Fruit fly (Drosophila melanogaster) whole organism, embryonic: Measurements from ENCODE around the gene Vps37B.
A peak's percentile ranks its signal among the peaks of the same experiment; 100 is the strongest.

Experiments
- BtbVII ChIP-seq: fragments of 200-800 bp; sonication (Bioruptor generic); optimal IDR thresholded peaks from 3 replicates; lab custom pipeline; 2017; ENCODE audit warnings: missing biosample characterization, mild to moderate bottlenecking, missing genetic modification characterization
- CG11456 ChIP-seq: fragments of 200-800 bp; sonication (Bioruptor generic); IDR thresholded peaks from 3 replicates; pipeline ENCODE4 v1.3.6; 2022; ENCODE audit warnings: missing biosample characterization, missing genetic modification characterization
- CG11723 ChIP-seq: fragments of 200-800 bp; sonication (Bioruptor generic); optimal IDR thresholded peaks from 2 replicates; lab custom pipeline; 2017; ENCODE audit warnings: missing biosample characterization, mild to moderate bottlenecking, missing genetic modification characterization
- CG13424 ChIP-seq: fragments of 200-800 bp; sonication (Bioruptor generic); optimal IDR thresholded peaks from 2 replicates; lab custom pipeline; 2019; ENCODE audit warnings: missing biosample characterization, mild to moderate bottlenecking, missing genetic modification characterization, moderate library complexity
- CG16813 ChIP-seq: fragments of 200-800 bp; sonication (Bioruptor generic); IDR thresholded peaks from 3 replicates; pipeline ENCODE4 v1.3.6; 2022; ENCODE audit warnings: missing biosample characterization, missing genetic modification characterization; ENCODE audit not compliant: partially characterized antibody
- CG17912 ChIP-seq: fragments of 200-800 bp; sonication (Bioruptor generic); optimal IDR thresholded peaks from 2 replicates; lab custom pipeline; 2018; ENCODE audit warnings: missing biosample characterization, mild to moderate bottlenecking, missing genetic modification characterization
- CG1792 ChIP-seq: fragments of 200-800 bp; sonication (Bioruptor generic); optimal IDR thresholded peaks from 2 replicates; lab custom pipeline; 2016; ENCODE audit warnings: missing biosample characterization, missing genetic modification characterization
- CG18764 ChIP-seq: fragments of 200-800 bp; sonication (Bioruptor generic); optimal IDR thresholded peaks from 3 replicates; lab custom pipeline; 2016; ENCODE audit warnings: missing biosample characterization, missing genetic modification characterization
- CG2678 ChIP-seq: fragments of 200-800 bp; sonication (Bioruptor generic); optimal IDR thresholded peaks from 3 replicates; lab custom pipeline; 2019; ENCODE audit warnings: missing biosample characterization, mild to moderate bottlenecking, missing genetic modification characterization, moderate library complexity
- CG31441 ChIP-seq: fragments of 200-800 bp; sonication (Bioruptor generic); IDR thresholded peaks from 2 replicates; pipeline ENCODE4 v1.3.6; 2022; ENCODE audit warnings: missing biosample characterization, missing genetic modification characterization
- CG4424 ChIP-seq: fragments of 200-800 bp; sonication (Bioruptor generic); optimal IDR thresholded peaks from 3 replicates; lab custom pipeline; 2016; ENCODE audit warnings: missing biosample characterization, missing genetic modification characterization
- CG6813 ChIP-seq: fragments of 200-800 bp; sonication (Bioruptor generic); optimal IDR thresholded peaks from 2 replicates; lab custom pipeline; 2017; ENCODE audit warnings: missing biosample characterization, missing genetic modification characterization, mild to moderate bottlenecking, moderate library complexity, missing genetic modification reagents
- CG7987 ChIP-seq: fragments of 200-800 bp; sonication (Bioruptor generic); optimal IDR thresholded peaks from 2 replicates; lab custom pipeline; 2018; ENCODE audit warnings: missing biosample characterization, mild to moderate bottlenecking, missing genetic modification characterization, moderate library complexity
- CG8359 ChIP-seq: fragments of 200-800 bp; sonication (Bioruptor generic); optimal IDR thresholded peaks from 2 replicates; lab custom pipeline; 2017; ENCODE audit warnings: missing biosample characterization, mild to moderate bottlenecking, missing genetic modification characterization, borderline replicate concordance
- CG8388 ChIP-seq: fragments of 200-800 bp; sonication (Bioruptor generic); optimal IDR thresholded peaks from 2 replicates; lab custom pipeline; 2019; ENCODE audit warnings: missing biosample characterization, mild to moderate bottlenecking, missing genetic modification characterization, moderate library complexity
- Chrac-16 ChIP-seq: fragments of 200-800 bp; sonication (Bioruptor generic); optimal IDR thresholded peaks from 3 replicates; lab custom pipeline; 2016; ENCODE audit warnings: missing biosample characterization, missing genetic modification characterization
- CoRest ChIP-seq: fragments of 200-800 bp; sonication (Bioruptor generic); optimal IDR thresholded peaks from 3 replicates; lab custom pipeline; 2018; ENCODE audit warnings: missing biosample characterization, mild to moderate bottlenecking, missing genetic modification characterization, moderate library complexity
- D ChIP-seq, 2 experiments: fragments of 200-800 bp in 1 of 2; fragments of >200 bp in 1 of 2; sonication (Bioruptor generic) in 1 of 2; optimal IDR thresholded peaks; 2 replicates in 1 of 2; 3 replicates in 1 of 2; lab custom pipeline; 2017; ENCODE audit warnings: mild to moderate bottlenecking in 1 of 2, missing biosample characterization in 1 of 2, missing genetic modification characterization in 1 of 2, missing genetic modification reagents in 1 of 2
- Hr51 ChIP-seq, 2 experiments: fragments of 200-800 bp; sonication (Bioruptor generic); optimal IDR thresholded peaks; 2 replicates in 1 of 2; 3 replicates in 1 of 2; lab custom pipeline; 2016 to 2018; ENCODE audit warnings: missing biosample characterization in 2 of 2, missing genetic modification characterization in 2 of 2, mild to moderate bottlenecking in 1 of 2, moderate library complexity in 1 of 2
- MESR4 ChIP-seq: fragments of 200-800 bp; sonication (Bioruptor generic); optimal IDR thresholded peaks from 2 replicates; lab custom pipeline; 2018; ENCODE audit warnings: missing biosample characterization, mild to moderate bottlenecking, missing genetic modification characterization, moderate library complexity
- NFAT ChIP-seq: fragments of 200-800 bp; sonication (Bioruptor generic); IDR thresholded peaks from 2 replicates; pipeline ENCODE4 v1.3.6; 2022; ENCODE audit warnings: missing biosample characterization, missing genetic modification characterization
- Rx ChIP-seq: fragments of 200-800 bp; sonication (Bioruptor generic); IDR thresholded peaks from 2 replicates; pipeline ENCODE4 v1.3.6; 2022; ENCODE audit warnings: missing biosample characterization, missing genetic modification characterization
- Sin3A ChIP-seq: fragments of >200 bp; optimal IDR thresholded peaks from 2 replicates; lab custom pipeline; 2018
- Trl ChIP-seq, 3 experiments: fragments of >200 bp in 2 of 3; fragments of 200-800 bp in 1 of 3; sonication (Bioruptor generic) in 1 of 3; optimal IDR thresholded peaks; 2 replicates in 1 of 3; 3 replicates in 2 of 3; lab custom pipeline; 2016 to 2017; ENCODE audit warnings: missing biosample characterization in 1 of 3, missing genetic modification characterization in 1 of 3
- ab ChIP-seq: fragments of 200-800 bp; sonication (Bioruptor generic); optimal IDR thresholded peaks from 2 replicates; lab custom pipeline; 2016; ENCODE audit warnings: missing biosample characterization, missing genetic modification characterization
- ap ChIP-seq: fragments of 200-800 bp; sonication (Bioruptor generic); IDR thresholded peaks from 2 replicates; pipeline ENCODE4 v1.3.6; 2022; ENCODE audit warnings: missing biosample characterization, missing genetic modification characterization
- ash1 ChIP-seq: fragments of 200-800 bp; sonication (Bioruptor generic); optimal IDR thresholded peaks from 2 replicates; lab custom pipeline; 2018; ENCODE audit warnings: missing biosample characterization, mild to moderate bottlenecking, missing genetic modification characterization
- chif ChIP-seq, 2 experiments: fragments of 200-800 bp; sonication (Bioruptor generic); optimal IDR thresholded peaks; 3 replicates each; lab custom pipeline; 2016; ENCODE audit warnings: missing biosample characterization in 2 of 2, missing genetic modification characterization in 2 of 2
- chinmo ChIP-seq: fragments of 200-800 bp; sonication (Bioruptor generic); IDR thresholded peaks from 4 replicates; pipeline ENCODE4 v1.3.6; 2022; ENCODE audit warnings: missing biosample characterization, missing genetic modification characterization; ENCODE audit not compliant: partially characterized antibody
- dimm ChIP-seq: fragments of 200-800 bp; sonication (Bioruptor generic); IDR thresholded peaks from 2 replicates; pipeline ENCODE4 v1.3.6; 2022; ENCODE audit warnings: missing biosample characterization, missing genetic modification characterization
- ems ChIP-seq: fragments of 200-800 bp; sonication (Bioruptor generic); optimal IDR thresholded peaks from 3 replicates; lab custom pipeline; 2016; ENCODE audit warnings: missing biosample characterization, missing genetic modification characterization
- fru ChIP-seq: fragments of >200 bp; optimal IDR thresholded peaks from 2 replicates; lab custom pipeline; 2017
- ham ChIP-seq: fragments of 200-800 bp; sonication (Bioruptor generic); IDR thresholded peaks from 2 replicates; pipeline ENCODE4 v1.3.6; 2022; ENCODE audit warnings: missing biosample characterization, missing genetic modification characterization
- her ChIP-seq: fragments of 200-800 bp; sonication (Bioruptor generic); optimal IDR thresholded peaks from 2 replicates; lab custom pipeline; 2016; ENCODE audit warnings: missing biosample characterization, missing genetic modification characterization
- inv ChIP-seq: fragments of 200-800 bp; sonication (Bioruptor generic); IDR thresholded peaks from 2 replicates; pipeline ENCODE4 v1.3.6; 2022; ENCODE audit warnings: missing biosample characterization, missing genetic modification characterization; ENCODE audit not compliant: partially characterized antibody
- kah ChIP-seq: fragments of 200-800 bp; sonication (Bioruptor generic); optimal IDR thresholded peaks from 2 replicates; lab custom pipeline; 2018; ENCODE audit warnings: missing biosample characterization, mild to moderate bottlenecking, missing genetic modification characterization
- maf-S ChIP-seq: fragments of 200-800 bp; sonication (Bioruptor generic); optimal IDR thresholded peaks from 2 replicates; lab custom pipeline; 2016; ENCODE audit warnings: missing biosample characterization, missing genetic modification characterization
- odd ChIP-seq: fragments of 200-800 bp; sonication (Bioruptor generic); optimal IDR thresholded peaks from 2 replicates; lab custom pipeline; 2017; ENCODE audit warnings: missing biosample characterization, mild to moderate bottlenecking, missing genetic modification characterization
- pan ChIP-seq, 4 experiments: fragments of >200 bp in 3 of 4; fragments of 200-800 bp in 1 of 4; sonication (Bioruptor generic) in 1 of 4; optimal IDR thresholded peaks in 3 of 4; IDR thresholded peaks in 1 of 4; 2 replicates each; pipeline versions ENCODE4 v1.3.6 to Lab custom; 2017 to 2022; ENCODE audit warnings: missing biosample characterization in 2 of 4, missing genetic modification characterization in 2 of 4, mixed read lengths in 1 of 4
- pzg ChIP-seq: fragments of 200-800 bp; sonication (Bioruptor generic); optimal IDR thresholded peaks from 3 replicates; lab custom pipeline; 2018; ENCODE audit warnings: missing biosample characterization, mild to moderate bottlenecking, missing genetic modification characterization, moderate library complexity
- ranshi ChIP-seq: fragments of 200-800 bp; sonication (Bioruptor generic); IDR thresholded peaks from 2 replicates; pipeline ENCODE4 v1.3.6; 2022; ENCODE audit warnings: missing biosample characterization, missing genetic modification characterization
- slp2 ChIP-seq: fragments of 200-800 bp; sonication (Bioruptor generic); optimal IDR thresholded peaks from 2 replicates; lab custom pipeline; 2016; ENCODE audit warnings: missing biosample characterization, missing genetic modification characterization
- sug ChIP-seq: fragments of 200-800 bp; optimal IDR thresholded peaks from 2 replicates; lab custom pipeline; 2019; ENCODE audit warnings: missing biosample characterization, mild to moderate bottlenecking, missing genetic modification characterization, moderate library complexity
- tin ChIP-seq: fragments of 200-800 bp; sonication (Bioruptor generic); optimal IDR thresholded peaks from 3 replicates; lab custom pipeline; 2016; ENCODE audit warnings: missing biosample characterization, missing genetic modification characterization
- tna ChIP-seq: fragments of 200-800 bp; sonication (Bioruptor generic); IDR thresholded peaks from 2 replicates; pipeline ENCODE4 v1.3.6; 2022; ENCODE audit warnings: missing biosample characterization, missing genetic modification characterization; ENCODE audit not compliant: partially characterized antibody
- vnd ChIP-seq: fragments of 200-800 bp; sonication (Bioruptor generic); IDR thresholded peaks from 3 replicates; pipeline ENCODE4 v1.3.6; 2022; ENCODE audit warnings: missing biosample characterization, missing genetic modification characterization; ENCODE audit not compliant: partially characterized antibody
- zfh2 ChIP-seq: fragments of 200-800 bp; sonication (Bioruptor generic); optimal IDR thresholded peaks from 2 replicates; lab custom pipeline; 2016; ENCODE audit warnings: missing biosample characterization, missing genetic modification characterization

Vps37B gene

DNA sequence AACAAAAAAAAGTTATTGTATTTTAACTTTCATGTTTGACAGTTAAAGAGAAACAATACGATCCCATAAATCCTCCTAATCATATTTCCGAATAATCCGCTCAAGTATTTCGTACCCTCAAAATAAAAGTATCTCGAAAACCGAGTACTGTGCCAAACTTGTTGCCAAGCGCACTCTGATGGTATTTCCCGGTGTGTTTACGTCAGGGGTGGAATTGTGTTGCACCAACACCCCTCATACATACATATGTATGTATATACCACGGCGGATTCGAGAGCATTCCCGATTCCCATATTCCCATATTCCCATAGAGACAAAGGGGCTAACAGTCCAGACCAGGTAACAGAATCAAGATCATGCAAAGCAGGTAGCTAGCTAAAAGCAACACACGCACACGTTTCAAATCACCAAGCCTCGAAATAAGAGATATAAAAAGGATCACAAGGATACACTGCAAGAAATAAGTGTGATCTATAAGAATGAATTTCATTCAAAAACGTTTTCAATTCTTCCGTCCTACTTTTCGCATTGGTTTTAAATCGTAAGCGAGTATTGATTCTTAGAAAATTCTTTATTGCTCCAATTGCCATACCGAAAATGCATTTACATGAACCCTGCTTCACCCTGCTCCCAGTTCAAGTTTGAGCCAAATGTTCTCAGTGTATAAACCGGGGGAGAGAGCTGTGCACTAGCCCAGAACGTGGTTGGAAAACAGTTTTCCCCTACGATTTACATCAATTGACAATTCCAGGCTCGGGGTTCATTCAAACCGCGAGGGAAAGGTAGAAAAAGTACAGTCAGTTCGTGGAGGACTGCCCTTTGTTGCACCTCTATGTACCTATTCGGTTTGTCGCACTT, 13.8 kb upstream of the Vps37B start (continued):
- TF ChIP-seq CG6813 (peak; percentile 82), vnd (no peak), CG4424 (GFP tag; lab: Kevin White, UChicago) (peak; percentile 85), maf-S (peak; percentile 63), slp2 (peak; percentile 82), CG1792 (GFP tag; lab: Kevin White, UChicago) (peak; percentile 69), Rx (peak; percentile 52; the same call in 1 of the 2 replicates), CG13424 (tag; lab: Kevin White, UChicago) (peak; percentile 69), tin (GFP tag; lab: Kevin White, UChicago) (peak; percentile 81), tna (no peak), CG31441 (GFP tag; lab: Robert Waterston, UW) (peak; percentile 84), dimm (GFP tag; lab: Robert Waterston, UW) (no peak), Trl (optimal IDR thresholded peaks at IDR 0.05; lab: Kevin White, UChicago) (no peak), Trl (GFP tag; optimal IDR thresholded peaks at IDR 0.05; lab: Kevin White, UChicago) (peak; percentile 84), fru (lab: Kevin White, UChicago) (no peak), BtbVII (GFP tag; lab: Kevin White, UChicago) (no peak), kah (GFP tag; lab: Kevin White, UChicago) (peak; percentile 2), inv (GFP tag; lab: Robert Waterston, UW) (no peak), D (optimal IDR thresholded peaks at IDR 0.05; lab: Kevin White, UChicago) (no peak), D (GFP tag; optimal IDR thresholded peaks at IDR 0.05; lab: Kevin White, UChicago) (peak; percentile 78), CG7987 (GFP tag; lab: Kevin White, UChicago) (peak; percentile 23), pan (optimal IDR thresholded peaks at IDR 0.05; lab: Kevin White, UChicago) (no peak), pan (GFP tag; optimal IDR thresholded peaks at IDR 0.05 in 1 of 2, IDR thresholded peaks at IDR 0.05 in 1 of 2) (peak in 1 of 2 experiments; percentile 68), pzg (no peak), chinmo (GFP tag; lab: Robert Waterston, UW) (no peak), CG8359 (GFP tag; lab: Kevin White, UChicago) (peak; percentile 74), CG18764 (GFP tag; lab: Kevin White, UChicago) (peak; percentile 67), CG17912 (GFP tag; lab: Kevin White, UChicago) (no peak), odd (peak; percentile 12), CG8388 (GFP tag; lab: Kevin White, UChicago) (peak; percentile 82), MESR4 (GFP tag; lab: Kevin White, UChicago) (peak; percentile 6), CG16813 (GFP tag; lab: Robert Waterston, UW) (no peak), ems (peak; percentile 63), CG11723 (peak; percentile 44), CG11456 (GFP tag; lab: Robert Waterston, UW) (no peak), chif (GFP tag; optimal IDR thresholded peaks at IDR 0.05; lab: Kevin White, UChicago) (peak; percentile 77 to 93), zfh2 (GFP tag; lab: Kevin White, UChicago) (no peak), ham (GFP tag; lab: Robert Waterston, UW) (no peak), NFAT (GFP tag; lab: Robert Waterston, UW) (no peak), CG2678 (tag; lab: Kevin White, UChicago) (peak; percentile 71), ab (GFP tag; lab: Kevin White, UChicago) (peak; percentile 59), sug (tag; lab: Kevin White, UChicago) (no peak), ap (GFP tag; lab: Robert Waterston, UW) (peak; percentile 40; the same call in 1 of the 2 replicates), Chrac-16 (peak; percentile 84), ash1 (GFP tag; lab: Kevin White, UChicago) (no peak), Sin3A (lab: Kevin White, UChicago) (no peak), CoRest (tag; lab: Kevin White, UChicago) (peak; percentile 82), her (GFP tag; lab: Kevin White, UChicago) (peak; percentile 66), ranshi (GFP tag; lab: Robert Waterston, UW) (peak; percentile 59; the same call in 1 of the 2 replicates), Hr51 (GFP tag; optimal IDR thresholded peaks at IDR 0.05; lab: Kevin White, UChicago) (peak; percentile 23 to 82)
